Worm (Caenorhabditis elegans) whole organism, L2 larva: ENCODE measurements around the gene ZK813.4.

Experiments used
- C34F6.9 ChIP-seq: fragments of 150-350 bp; optimal IDR thresholded peaks from 2 replicates; lab custom pipeline; 2014; ENCODE audit warnings: missing biosample characterization, missing genetic modification characterization
- ZK546.5 ChIP-seq: sonication (generic microtip); optimal IDR thresholded peaks from 2 replicates; lab custom pipeline; 2017; ENCODE audit warnings: missing biosample characterization, missing genetic modification characterization
- ama-1 ChIP-seq: fragments of 150-350 bp; optimal IDR thresholded peaks from 2 replicates; lab custom pipeline; 2018; ENCODE audit warnings: inconsistent platforms
- ceh-82 ChIP-seq: fragments of 150-350 bp; optimal IDR thresholded peaks from 2 replicates; lab custom pipeline; 2014; ENCODE audit warnings: missing biosample characterization, missing genetic modification characterization
- fos-1 ChIP-seq: fragments of 150-350 bp; optimal IDR thresholded peaks from 2 replicates; lab custom pipeline; 2014; ENCODE audit warnings: missing biosample characterization, missing genetic modification characterization
- nhr-6 ChIP-seq: fragments of 150-350 bp; optimal IDR thresholded peaks from 2 replicates; lab custom pipeline; 2014; ENCODE audit warnings: missing biosample characterization, missing genetic modification characterization
- unc-55 ChIP-seq: fragments of 150-350 bp; sonication (generic microtip); optimal IDR thresholded peaks from 3 replicates; lab custom pipeline; 2014; ENCODE audit warnings: missing biosample characterization, missing genetic modification reagents, missing genetic modification characterization

DNA sequence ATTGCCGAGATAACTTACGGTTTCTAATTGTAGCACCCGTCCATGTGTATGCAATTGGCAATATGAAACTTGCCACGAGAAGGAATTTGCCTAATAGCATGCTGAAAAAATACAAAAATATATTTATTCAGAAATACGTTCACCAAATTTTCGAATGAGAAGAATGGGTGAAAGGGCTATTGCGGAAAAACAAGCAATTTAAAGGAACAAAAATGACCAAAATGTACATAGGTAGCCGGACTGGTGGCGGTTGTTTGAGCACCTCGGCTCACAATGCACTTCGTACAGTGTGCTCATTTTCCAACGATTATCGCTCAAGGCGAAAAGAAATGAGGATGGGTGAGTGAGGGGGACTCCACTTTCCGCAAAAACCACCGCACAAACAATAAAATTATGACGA, 30.0 kb downstream of the ZK813.4 start, which contains the start of gene cht-1:
- TF ChIP-seq ama-1 (lab: Kevin White, UChicago) (no peak), ceh-82 (tag; lab: Kevin White, UChicago) (no peak), unc-55 (GFP tag; lab: Kevin White, UChicago) (no peak), ZK546.5 (no peak), fos-1 (no peak), C34F6.9 (tag; lab: Kevin White, UChicago) (no peak), nhr-6 (tag; lab: Kevin White, UChicago) (no peak)
